Fruit fly (Drosophila melanogaster): Measurements from ENCODE around the gene gogo.

gogo gene

dm6 chr3L:20231369-20231768 is 63.6 kb downstream of the gogo start, which contains the start of gene CG13813:
CG13813 (plus strand) TSS chr3L:20231669.
- TF ChIP-seq Myc (optimal IDR thresholded peaks at IDR 0.05): no peak
- no peak for TF ChIP-seq Sin3A (optimal IDR thresholded peaks at IDR 0.05)
- TF ChIP-seq psq (optimal IDR thresholded peaks at IDR 0.05): no peak
- TF ChIP-seq insv (optimal IDR thresholded peaks at IDR 0.05): no peak
- TF ChIP-seq h (optimal IDR thresholded peaks at IDR 0.05): no peak
- no peak for TF ChIP-seq ttk (optimal IDR thresholded peaks at IDR 0.05)

- TF ChIP-seq insv (optimal IDR thresholded peaks at IDR 0.05): no peak
- no peak for TF ChIP-seq Myc (optimal IDR thresholded peaks at IDR 0.05)
- no peak for TF ChIP-seq h (optimal IDR thresholded peaks at IDR 0.05)
Observed at dm6 chr3L:20230178-20230775, 64.7 kb downstream of the gogo start.

dm6 chr3L:20226153-20226552 is 68.8 kb downstream of the gogo start:
- TF ChIP-seq insv (optimal IDR thresholded peaks at IDR 0.05): no peak
- TF ChIP-seq h (optimal IDR thresholded peaks at IDR 0.05): no peak
- TF ChIP-seq psq (optimal IDR thresholded peaks at IDR 0.05): no peak
- TF ChIP-seq Myc (optimal IDR thresholded peaks at IDR 0.05): no peak
- no peak for TF ChIP-seq Sin3A (optimal IDR thresholded peaks at IDR 0.05)
- TF ChIP-seq ttk (optimal IDR thresholded peaks at IDR 0.05): no peak

- TF ChIP-seq ttk (optimal IDR thresholded peaks at IDR 0.05): no peak
- no peak for TF ChIP-seq Myc (optimal IDR thresholded peaks at IDR 0.05)
- TF ChIP-seq h (optimal IDR thresholded peaks at IDR 0.05): no peak
- TF ChIP-seq Sin3A (optimal IDR thresholded peaks at IDR 0.05): no peak
- TF ChIP-seq psq (optimal IDR thresholded peaks at IDR 0.05): no peak
- no peak for TF ChIP-seq insv (optimal IDR thresholded peaks at IDR 0.05)
Observed at dm6 chr3L:20223398-20223951, 71.5 kb downstream of the gogo start, which contains the start of gene CG17147. CG17147 (plus strand) TSS chr3L:20223932.

- TF ChIP-seq ttk (optimal IDR thresholded peaks at IDR 0.05): no peak
- TF ChIP-seq insv (optimal IDR thresholded peaks at IDR 0.05): no peak
- no peak for TF ChIP-seq h (optimal IDR thresholded peaks at IDR 0.05)
- TF ChIP-seq Myc (optimal IDR thresholded peaks at IDR 0.05): no peak
- TF ChIP-seq Sin3A (optimal IDR thresholded peaks at IDR 0.05): no peak
- no peak for TF ChIP-seq psq (optimal IDR thresholded peaks at IDR 0.05)
Observed at dm6 chr3L:20222617-20223016, 72.3 kb downstream of the gogo start.

dm6 chr3L:20221412-20221864 is 73.5 kb downstream of the gogo start, which contains the start of gene CG17145:
CG17145 (plus strand) TSS chr3L:20221814.
- TF ChIP-seq ttk (optimal IDR thresholded peaks at IDR 0.05) (no peak), psq (optimal IDR thresholded peaks at IDR 0.05) (no peak), h (optimal IDR thresholded peaks at IDR 0.05) (no peak), insv (optimal IDR thresholded peaks at IDR 0.05) (no peak), Sin3A (optimal IDR thresholded peaks at IDR 0.05) (no peak), Myc (optimal IDR thresholded peaks at IDR 0.05) (no peak)

- no peak for TF ChIP-seq psq (optimal IDR thresholded peaks at IDR 0.05)
- no peak for TF ChIP-seq h (optimal IDR thresholded peaks at IDR 0.05)
- TF ChIP-seq Sin3A (optimal IDR thresholded peaks at IDR 0.05): no peak
- TF ChIP-seq insv (optimal IDR thresholded peaks at IDR 0.05): no peak
- no peak for TF ChIP-seq Myc (optimal IDR thresholded peaks at IDR 0.05)
- no peak for TF ChIP-seq ttk (optimal IDR thresholded peaks at IDR 0.05)
Observed at dm6 chr3L:20220918-20221317, 74.0 kb downstream of the gogo start.

- TF ChIP-seq Myc (optimal IDR thresholded peaks at IDR 0.05) (no peak), ttk (optimal IDR thresholded peaks at IDR 0.05) (no peak), h (optimal IDR thresholded peaks at IDR 0.05) (no peak), psq (optimal IDR thresholded peaks at IDR 0.05) (no peak), Sin3A (optimal IDR thresholded peaks at IDR 0.05) (no peak), insv (optimal IDR thresholded peaks at IDR 0.05) (no peak)
Observed at dm6 chr3L:20220374-20220773, 74.6 kb downstream of the gogo start, which contains the start of gene CG6933. CG6933 (minus strand) TSS chr3L:20220420.
